Worm (Caenorhabditis elegans): ENCODE results near the gene C50E3.5.

The C50E3.5 gene

ce11 chrV:7624152-7624551, 36.4 kb downstream of the C50E3.5 start, which contains the start of gene C50E3.13:
C50E3.13 (minus strand) TSS chrV:7624252.
- TF ChIP-seq snpc-4 (tag; optimal IDR thresholded peaks at IDR 0.05) (no peak), egl-27 (tag; optimal IDR thresholded peaks at IDR 0.05) (no peak), pha-4 (tag; optimal IDR thresholded peaks at IDR 0.05) (no peak), nhr-43 (tag; optimal IDR thresholded peaks at IDR 0.05; ENCODE audit: poor library complexity, severe bottlenecking) (no peak), lin-15B (tag; optimal IDR thresholded peaks at IDR 0.05) (no peak), unc-62 (GFP tag; optimal IDR thresholded peaks at IDR 0.05) (no peak), fkh-10 (GFP tag; optimal IDR thresholded peaks at IDR 0.05) (no peak), hmg-11 (tag; optimal IDR thresholded peaks at IDR 0.05) (no peak), skn-1 (tag; optimal IDR thresholded peaks at IDR 0.05) (no peak), nhr-76 (tag; optimal IDR thresholded peaks at IDR 0.05) (no peak), lsy-12 (tag; optimal IDR thresholded peaks at IDR 0.05) (no peak), nhr-11 (tag; optimal IDR thresholded peaks at IDR 0.05) (no peak), ceh-28 (tag; optimal IDR thresholded peaks at IDR 0.05) (no peak)

DNA sequence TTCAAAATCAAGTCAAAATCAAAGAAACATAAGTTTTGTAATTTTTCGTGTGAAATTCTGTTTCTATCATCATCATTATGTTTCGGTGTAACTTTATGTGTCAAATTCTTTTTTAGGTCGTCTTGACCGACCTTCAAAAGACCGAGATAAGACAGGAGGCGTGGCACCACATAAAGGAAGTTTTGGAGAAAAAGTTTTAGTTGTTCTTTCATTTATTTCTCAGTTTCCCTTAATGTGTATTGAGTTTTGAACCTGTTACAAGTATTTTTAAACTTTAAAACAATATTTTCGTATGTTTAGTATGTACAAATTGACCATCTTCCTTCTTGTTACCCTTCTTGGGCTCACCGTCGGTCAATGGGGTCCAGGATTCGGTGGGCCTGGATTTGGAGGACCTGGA, 36.9 kb downstream of the C50E3.5 start, which contains the start of gene grsp-4:
Gene grsp-4, plus strand, starts transcription at position 301 of the 400 bp plus-strand sequence.
- TF ChIP-seq nhr-12 (tag; optimal IDR thresholded peaks at IDR 0.05) = no peak
- TF ChIP-seq elt-2 (tag; optimal IDR thresholded peaks at IDR 0.05) = no peak
- TF ChIP-seq ama-1 (optimal IDR thresholded peaks at IDR 0.05) = no peak
- no peak for TF ChIP-seq jun-1 (tag; optimal IDR thresholded peaks at IDR 0.05)
- TF ChIP-seq nfya-1 (tag; optimal IDR thresholded peaks at IDR 0.05; ENCODE audit: insufficient read depth) = no peak
- TF ChIP-seq fkh-10 (GFP tag; optimal IDR thresholded peaks at IDR 0.05) = no peak
- TF ChIP-seq nhr-237 (tag; optimal IDR thresholded peaks at IDR 0.05) = no peak
- TF ChIP-seq aly-2 (tag; optimal IDR thresholded peaks at IDR 0.05) = no peak
- TF ChIP-seq ceh-16 (tag; optimal IDR thresholded peaks at IDR 0.05) = no peak
- no peak for TF ChIP-seq eor-1 (tag; optimal IDR thresholded peaks at IDR 0.05)

DNA sequence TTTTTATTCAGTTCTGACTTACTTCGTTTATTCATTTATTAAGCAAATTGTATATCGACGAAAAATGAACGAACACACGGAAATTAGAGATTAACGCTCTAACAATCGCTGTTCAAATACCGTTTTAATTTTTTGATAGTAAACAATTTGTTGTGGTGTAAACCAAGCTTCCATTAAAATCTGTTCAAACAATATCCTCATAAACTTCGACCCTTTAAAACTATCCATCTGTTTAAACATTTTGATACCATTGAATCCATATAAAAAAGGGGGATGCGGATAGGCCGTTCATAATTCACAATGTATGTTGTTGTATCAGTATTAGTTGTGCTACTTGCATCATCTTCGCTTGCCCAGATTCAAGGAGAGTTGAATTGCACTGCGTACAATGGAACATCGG, 38.8 kb downstream of the C50E3.5 start, which contains the start of gene F07C4.6:
Gene F07C4.6, plus strand, starts transcription at position 301 of the 400 bp plus-strand sequence.
- TF ChIP-seq nhr-25 (tag; optimal IDR thresholded peaks at IDR 0.05) (no peak), tbx-2 (tag; optimal IDR thresholded peaks at IDR 0.05) (no peak), nhr-237 (tag; optimal IDR thresholded peaks at IDR 0.05) (no peak), mdl-1 (tag; optimal IDR thresholded peaks at IDR 0.05) (no peak), nhr-43 (tag; optimal IDR thresholded peaks at IDR 0.05; ENCODE audit: poor library complexity, severe bottlenecking) (no peak), nfya-1 (tag; optimal IDR thresholded peaks at IDR 0.05; ENCODE audit: insufficient read depth) (no peak), elt-2 (tag; optimal IDR thresholded peaks at IDR 0.05) (no peak), nhr-77 (tag; optimal IDR thresholded peaks at IDR 0.05) (no peak)

DNA sequence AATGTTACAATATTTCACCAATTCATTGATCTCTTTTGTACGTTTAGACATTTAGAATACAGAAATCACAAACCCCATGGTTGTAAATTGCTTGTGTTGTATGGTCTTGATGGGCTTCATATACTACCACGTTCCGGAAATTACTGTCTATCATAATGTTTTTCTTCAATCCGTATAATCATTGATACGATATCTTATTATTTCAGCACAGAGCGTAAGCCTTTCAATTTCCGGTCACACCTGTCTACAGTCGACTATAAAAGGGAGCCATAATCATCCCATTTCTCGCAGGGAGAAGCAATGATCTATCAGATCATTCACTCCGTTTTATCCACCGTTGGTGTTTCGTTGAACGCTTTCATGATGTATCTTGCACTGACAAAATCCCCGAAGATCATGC, 41.7 kb downstream of the C50E3.5 start, which contains the start of gene srd-30:
Gene srd-30, plus strand, starts transcription at position 301 of the 400 bp plus-strand sequence.
- TF ChIP-seq unc-62 (GFP tag; optimal IDR thresholded peaks at IDR 0.05) (no peak), nhr-23 (tag; optimal IDR thresholded peaks at IDR 0.05) (no peak), nhr-25 (tag; optimal IDR thresholded peaks at IDR 0.05) (no peak), fos-1 (tag; optimal IDR thresholded peaks at IDR 0.05) (no peak), mml-1 (tag; optimal IDR thresholded peaks at IDR 0.05) (no peak), egl-27 (tag; optimal IDR thresholded peaks at IDR 0.05) (no peak), nhr-67 (tag; optimal IDR thresholded peaks at IDR 0.05) (no peak), nhr-76 (tag; optimal IDR thresholded peaks at IDR 0.05) (no peak), ceh-28 (tag; optimal IDR thresholded peaks at IDR 0.05) (no peak), eor-1 (tag; optimal IDR thresholded peaks at IDR 0.05) (no peak), snpc-4 (tag; optimal IDR thresholded peaks at IDR 0.05) (no peak), ztf-11 (tag; optimal IDR thresholded peaks at IDR 0.05) (no peak)

ce11 chrV:7631732-7632131, 43.9 kb downstream of the C50E3.5 start, which contains the start of gene srd-25:
srd-25 (plus strand) TSS chrV:7632032.
- TF ChIP-seq tbx-2 (tag; optimal IDR thresholded peaks at IDR 0.05) (no peak), aly-2 (tag; optimal IDR thresholded peaks at IDR 0.05) (no peak), unc-39 (tag; optimal IDR thresholded peaks at IDR 0.05) (no peak), lin-39 (tag; optimal IDR thresholded peaks at IDR 0.05) (no peak)

- TF ChIP-seq lin-39 (tag; optimal IDR thresholded peaks at IDR 0.05) (no peak), nhr-11 (tag; optimal IDR thresholded peaks at IDR 0.05) (no peak)
Measured at ce11 chrV:7634657-7635056, 46.9 kb downstream of the C50E3.5 start, which contains the start of gene srd-31. srd-31 (minus strand) TSS chrV:7634757.

Measured in whole organism, L3 larva.